Worm (Caenorhabditis elegans) whole organism, L4 larva: ENCODE measurements around the gene R01E6.5.

Experiments
- F10B5.3 ChIP-seq: sonication (generic microtip); optimal IDR thresholded peaks from 2 replicates; lab custom pipeline; 2016; ENCODE audit warnings: mild to moderate bottlenecking, missing genetic modification characterization, missing compliant biosample characterization
- F37D6.2 ChIP-seq: sonication (generic microtip); optimal IDR thresholded peaks from 2 replicates; lab custom pipeline; 2016; ENCODE audit warnings: mild to moderate bottlenecking, missing genetic modification characterization, missing compliant biosample characterization
- F49E8.2 ChIP-seq: sonication (generic microtip); optimal IDR thresholded peaks from 2 replicates; lab custom pipeline; 2016; ENCODE audit warnings: missing compliant biosample characterization, mild to moderate bottlenecking, missing genetic modification characterization, borderline replicate concordance
- T20F7.1 ChIP-seq: fragments of 200-800 bp; sonication (Bioruptor generic); optimal IDR thresholded peaks from 2 replicates; lab custom pipeline; 2018; ENCODE audit warnings: mild to moderate bottlenecking, missing genetic modification characterization, missing compliant biosample characterization
- T26A8.4 ChIP-seq: fragments of 200-800 bp; sonication (Bioruptor generic); IDR thresholded peaks from 2 replicates; pipeline ENCODE4 v1.3.6; 2022; ENCODE audit warnings: missing genetic modification characterization, missing compliant biosample characterization
- Y75B8A.6 ChIP-seq: fragments of 200-800 bp; sonication (Bioruptor generic); IDR thresholded peaks from 2 replicates; pipeline ENCODE4 v1.3.6; 2022; ENCODE audit warnings: missing genetic modification reagents, missing genetic modification characterization, missing compliant biosample characterization
- ZK546.5 ChIP-seq, 2 experiments: sonication (generic microtip); optimal IDR thresholded peaks; 2 replicates each; lab custom pipeline; 2017; ENCODE audit warnings: missing biosample characterization in 2 of 2, missing genetic modification characterization in 2 of 2
- ama-1 ChIP-seq: fragments of 150-350 bp; optimal IDR thresholded peaks from 2 replicates; lab custom pipeline; 2014; ENCODE audit warnings: inconsistent platforms, mixed read lengths
- ceh-32 ChIP-seq: sonication (generic microtip); optimal IDR thresholded peaks from 2 replicates; lab custom pipeline; 2016; ENCODE audit warnings: mild to moderate bottlenecking, missing genetic modification characterization, missing compliant biosample characterization; ENCODE audit not compliant: poor library complexity
- daf-8 ChIP-seq: fragments of 200-800 bp; sonication (Bioruptor generic); IDR thresholded peaks from 2 replicates; pipeline ENCODE4 v1.3.6; 2022; ENCODE audit warnings: missing genetic modification characterization, missing compliant biosample characterization
- dmd-6 ChIP-seq: fragments of 200-800 bp; sonication (Bioruptor generic); IDR thresholded peaks from 2 replicates; pipeline ENCODE4 v1.3.6; 2022; ENCODE audit warnings: missing genetic modification reagents, missing genetic modification characterization, missing compliant biosample characterization
- dmd-8 ChIP-seq: fragments of 200-800 bp; sonication (Bioruptor generic); IDR thresholded peaks from 2 replicates; pipeline ENCODE4 v1.3.6; 2022; ENCODE audit warnings: missing genetic modification characterization, missing compliant biosample characterization
- dmd-9 ChIP-seq: fragments of 200-800 bp; sonication (Bioruptor generic); IDR thresholded peaks from 2 replicates; pipeline ENCODE4 v1.3.6; 2022; ENCODE audit warnings: missing genetic modification reagents, missing genetic modification characterization, missing compliant biosample characterization
- egl-27 ChIP-seq: sonication (generic microtip); optimal IDR thresholded peaks from 3 replicates; lab custom pipeline; 2017; ENCODE audit warnings: missing biosample characterization, missing genetic modification reagents, missing genetic modification characterization
- egl-43 ChIP-seq: fragments of 200-800 bp; sonication (Bioruptor generic); IDR thresholded peaks from 2 replicates; pipeline ENCODE4 v1.3.6; 2022; ENCODE audit warnings: missing genetic modification reagents, missing genetic modification characterization, missing compliant biosample characterization
- fkh-10 ChIP-seq: fragments of 150-350 bp; optimal IDR thresholded peaks from 2 replicates; lab custom pipeline; 2014; ENCODE audit warnings: missing biosample characterization, missing genetic modification reagents, missing genetic modification characterization
- gei-8 ChIP-seq: fragments of 200-800 bp; sonication (Bioruptor generic); optimal IDR thresholded peaks from 2 replicates; lab custom pipeline; 2018; ENCODE audit warnings: mild to moderate bottlenecking, missing genetic modification characterization, missing compliant biosample characterization
- hlh-11 ChIP-seq: fragments of 200-800 bp; sonication (Bioruptor generic); optimal IDR thresholded peaks from 2 replicates; lab custom pipeline; 2018; ENCODE audit warnings: mild to moderate bottlenecking, missing genetic modification characterization, missing compliant biosample characterization
- lin-1 ChIP-seq: fragments of 200-800 bp; sonication (Bioruptor generic); IDR thresholded peaks from 2 replicates; pipeline ENCODE4 v1.3.6; 2022; ENCODE audit warnings: missing genetic modification reagents, missing genetic modification characterization, missing compliant biosample characterization
- lin-13 ChIP-seq: fragments of 150-350 bp; optimal IDR thresholded peaks from 2 replicates; lab custom pipeline; 2014; ENCODE audit warnings: missing biosample characterization, missing genetic modification reagents, missing genetic modification characterization
- lin-29 ChIP-seq: fragments of 200-800 bp; sonication (Bioruptor generic); IDR thresholded peaks from 2 replicates; pipeline ENCODE4 v1.3.6; 2022; ENCODE audit warnings: missing genetic modification reagents, missing genetic modification characterization, missing compliant biosample characterization
- lir-3 ChIP-seq: sonication (generic microtip); optimal IDR thresholded peaks from 2 replicates; lab custom pipeline; 2016; ENCODE audit warnings: mild to moderate bottlenecking, missing genetic modification characterization, missing compliant biosample characterization
- madf-9 ChIP-seq: fragments of 200-800 bp; sonication (Bioruptor generic); conservative IDR thresholded peaks from 2 replicates; pipeline ENCODE4 v1.3.6; 2022; ENCODE audit warnings: missing genetic modification reagents, missing genetic modification characterization, missing compliant biosample characterization
- mxl-3 ChIP-seq: fragments of 200-800 bp; sonication (Bioruptor generic); optimal IDR thresholded peaks from 2 replicates; lab custom pipeline; 2018; ENCODE audit warnings: mild to moderate bottlenecking, missing genetic modification characterization, missing compliant biosample characterization
- nhr-11 ChIP-seq: fragments of 150-350 bp; optimal IDR thresholded peaks from 2 replicates; lab custom pipeline; 2014; ENCODE audit warnings: missing biosample characterization, missing genetic modification characterization
- nhr-237 ChIP-seq: sonication (generic microtip); optimal IDR thresholded peaks from 2 replicates; lab custom pipeline; 2017; ENCODE audit warnings: missing biosample characterization, missing genetic modification characterization
- nhr-28 ChIP-seq: fragments of 150-350 bp; optimal IDR thresholded peaks from 2 replicates; lab custom pipeline; 2014; ENCODE audit warnings: missing biosample characterization, missing genetic modification characterization
- nhr-77 ChIP-seq: fragments of 150-350 bp; optimal IDR thresholded peaks from 2 replicates; lab custom pipeline; 2014; ENCODE audit warnings: missing biosample characterization, missing genetic modification characterization
- php-3 ChIP-seq: fragments of 200-800 bp; sonication (Bioruptor generic); IDR thresholded peaks from 2 replicates; pipeline ENCODE4 v1.3.6; 2022; ENCODE audit warnings: missing genetic modification reagents, missing genetic modification characterization, missing compliant biosample characterization
- saeg-2 ChIP-seq: fragments of 200-800 bp; sonication (Bioruptor generic); IDR thresholded peaks from 2 replicates; pipeline ENCODE4 v1.3.6; 2022; ENCODE audit warnings: missing genetic modification reagents, missing genetic modification characterization, missing compliant biosample characterization
- snpc-1.2 ChIP-seq: fragments of 200-800 bp; sonication (Bioruptor generic); IDR thresholded peaks from 2 replicates; pipeline ENCODE4 v1.3.6; 2022; ENCODE audit warnings: missing genetic modification reagents, missing genetic modification characterization, missing compliant biosample characterization
- snpc-4 ChIP-seq: fragments of 150-350 bp; optimal IDR thresholded peaks from 2 replicates; lab custom pipeline; 2014; ENCODE audit warnings: missing biosample characterization, missing genetic modification characterization
- unc-39 ChIP-seq: sonication (generic microtip); optimal IDR thresholded peaks from 2 replicates; lab custom pipeline; 2017; ENCODE audit warnings: missing biosample characterization, missing genetic modification characterization
- unc-62 ChIP-seq, 3 experiments: fragments of 150-350 bp in 1 of 3; sonication (generic microtip); optimal IDR thresholded peaks in 2 of 3; peaks in 1 of 3; 1 replicate in 1 of 3; 2 replicates in 2 of 3; lab custom pipeline; 2014 to 2017; ENCODE audit warnings: missing biosample characterization in 3 of 3, missing genetic modification characterization in 3 of 3, missing genetic modification reagents in 3 of 3, missing genotype in 1 of 3
- vab-7 ChIP-seq: fragments of 200-800 bp; sonication (Bioruptor generic); IDR thresholded peaks from 2 replicates; pipeline ENCODE4 v1.3.6; 2022; ENCODE audit warnings: missing genetic modification reagents, missing genetic modification characterization, missing compliant biosample characterization
- zfp-2 ChIP-seq: sonication (generic microtip); optimal IDR thresholded peaks from 2 replicates; lab custom pipeline; 2016; ENCODE audit warnings: mild to moderate bottlenecking, missing genetic modification characterization, missing compliant biosample characterization
- ztf-11 ChIP-seq: fragments of 150-350 bp; optimal IDR thresholded peaks from 2 replicates; lab custom pipeline; 2014; ENCODE audit warnings: missing biosample characterization, missing genetic modification characterization

The R01E6.5 gene

DNA sequence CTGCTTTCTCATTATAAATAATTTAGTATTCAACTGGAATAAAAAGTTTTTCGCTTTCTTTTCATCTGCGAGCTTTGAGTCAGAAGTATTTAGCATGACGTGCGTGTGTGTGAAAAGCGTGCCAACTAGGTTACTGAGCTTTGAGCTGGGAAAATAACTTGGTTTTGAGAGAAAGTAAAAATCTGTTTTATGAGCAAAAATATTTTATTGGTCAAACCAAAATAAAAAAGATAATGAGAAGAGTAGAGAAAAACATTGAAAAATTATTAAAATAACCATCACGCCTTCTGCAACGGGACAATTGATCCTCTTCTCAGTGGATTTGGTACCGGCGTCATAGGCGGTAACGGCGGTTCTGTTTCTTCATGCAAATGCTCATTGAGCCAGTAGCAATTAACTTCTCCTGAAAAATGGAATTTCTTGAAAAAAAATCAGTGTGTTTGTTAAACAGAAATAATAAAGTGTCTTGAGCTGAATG, 7.7 kb downstream of the R01E6.5 start (continued):
- TF ChIP-seq Y75B8A.6 (GFP tag; lab: Robert Waterston, UW) (no peak), lin-13 (GFP tag; lab: Kevin White, UChicago) (no peak), ceh-32 (no peak), T26A8.4 (GFP tag; lab: Robert Waterston, UW) (no peak), mxl-3 (no peak), lin-1 (GFP tag; lab: Robert Waterston, UW) (no peak), egl-27 (tag; lab: Kevin White, UChicago) (no peak), hlh-11 (tag; lab: Kevin White, UChicago) (no peak), vab-7 (GFP tag; lab: Robert Waterston, UW) (no peak), dmd-6 (GFP tag; lab: Robert Waterston, UW) (peak; percentile 9; the same call in 1 of the 2 replicates), php-3 (GFP tag; lab: Robert Waterston, UW) (no peak), zfp-2 (no peak), lin-29 (GFP tag; lab: Robert Waterston, UW) (0 out of 2 replicates have a peak, but pooled peaks have one; percentile 8), F10B5.3 (tag; lab: Kevin White, UChicago) (no peak), dmd-9 (peak; percentile 58; the same call in 1 of the 2 replicates), egl-43 (GFP tag; lab: Robert Waterston, UW) (no peak)
- TF ChIP-seq, all 104 proteins: peak for 12

DNA sequence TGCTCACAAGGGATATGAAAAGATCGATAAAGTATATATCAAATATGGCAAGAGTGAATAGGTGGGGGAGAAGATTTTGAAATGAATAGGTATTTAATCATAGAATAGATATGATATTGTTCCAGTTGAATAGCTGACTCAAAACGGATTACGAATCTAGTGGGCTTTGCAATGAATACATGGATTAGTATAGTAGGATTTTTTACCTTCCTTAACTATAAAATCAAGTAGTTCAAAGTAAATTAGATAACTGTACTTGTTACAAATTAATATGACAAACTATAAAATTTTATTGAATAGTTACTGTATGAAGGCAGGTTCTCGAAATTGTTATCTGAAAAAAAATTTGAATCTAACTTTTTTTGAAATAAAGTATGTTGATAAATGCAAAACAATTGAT, 14.0 kb downstream of the R01E6.5 start, which contains the start of gene odr-1:
TSS of gene odr-1 (minus strand) at position 101 of the 400 bp plus-strand sequence.
- no peak for TF ChIP-seq snpc-1.2 (GFP tag; lab: Robert Waterston, UW)
- TF ChIP-seq nhr-77, result no peak
- no peak for TF ChIP-seq F10B5.3 (tag; lab: Kevin White, UChicago)
- TF ChIP-seq lin-29 (GFP tag; lab: Robert Waterston, UW), result no peak
- no peak for TF ChIP-seq hlh-11 (tag; lab: Kevin White, UChicago)
- TF ChIP-seq lir-3 (tag; lab: Kevin White, UChicago), result no peak
- TF ChIP-seq snpc-4 (tag; lab: Kevin White, UChicago), result no peak
- no peak for TF ChIP-seq ztf-11 (tag; lab: Kevin White, UChicago)
- TF ChIP-seq lin-1 (GFP tag; lab: Robert Waterston, UW), result no peak
- no peak for TF ChIP-seq ceh-32
- TF ChIP-seq T20F7.1 (GFP tag; lab: Kevin White, UChicago), result no peak
- TF ChIP-seq saeg-2 (GFP tag; lab: Robert Waterston, UW), result no peak
- TF ChIP-seq fkh-10 (GFP tag; lab: Kevin White, UChicago), result no peak
- no peak for TF ChIP-seq ZK546.5 (tag; optimal IDR thresholded peaks at IDR 0.05; lab: Kevin White, UChicago)
- TF ChIP-seq ama-1 (lab: Kevin White, UChicago), result no peak
- TF ChIP-seq nhr-28 (tag; lab: Kevin White, UChicago), result no peak
- no peak for TF ChIP-seq nhr-237 (tag; lab: Kevin White, UChicago)
- no peak for TF ChIP-seq vab-7 (GFP tag; lab: Robert Waterston, UW)
- TF ChIP-seq, all 104 proteins: peak for 0

DNA sequence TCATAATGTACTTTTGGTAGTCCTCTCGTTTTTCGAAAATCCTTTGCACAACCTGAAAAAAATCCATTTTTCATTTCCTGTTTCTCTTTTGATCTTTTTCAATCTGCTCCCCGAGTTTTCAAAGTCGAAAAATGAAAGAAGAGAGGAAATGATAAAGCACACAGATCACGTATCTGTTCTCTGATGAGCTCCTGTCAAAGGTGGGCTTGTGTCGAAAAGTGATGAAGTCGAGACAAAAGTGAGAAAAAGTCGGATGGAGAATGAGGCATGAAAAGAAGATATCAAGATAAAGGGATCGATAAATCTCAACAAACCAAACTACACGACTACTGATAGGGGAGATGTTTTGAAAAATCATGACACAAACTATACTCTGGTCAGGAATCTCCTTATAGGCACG, 18.2 kb downstream of the R01E6.5 start:
- TF ChIP-seq F37D6.2 (no peak), dmd-8 (GFP tag; lab: Robert Waterston, UW) (no peak), vab-7 (GFP tag; lab: Robert Waterston, UW) (no peak), daf-8 (GFP tag; lab: Robert Waterston, UW) (no peak), madf-9 (GFP tag; lab: Robert Waterston, UW) (no peak), unc-62 (GFP tag; optimal IDR thresholded peaks at IDR 0.05 in 1 of 2; lab: Kevin White, UChicago) (peak in 1 of 2 experiments; percentile 89), unc-62 (tag; optimal IDR thresholded peaks at IDR 0.05; lab: Kevin White, UChicago) (no peak), nhr-11 (peak; percentile 50), gei-8 (GFP tag; lab: Kevin White, UChicago) (no peak), unc-39 (tag; lab: Kevin White, UChicago) (no peak), F49E8.2 (tag; lab: Kevin White, UChicago) (no peak)
